Worm (Caenorhabditis elegans) whole organism, L3 larva: Measurements from ENCODE around the gene C05D11.8.

Source experiments
- ZK546.5 ChIP-seq: sonication (generic microtip); optimal IDR thresholded peaks from 2 replicates; lab custom pipeline; 2017; ENCODE audit warnings: missing biosample characterization, missing genetic modification characterization
- aly-2 ChIP-seq: fragments of 150-350 bp; optimal IDR thresholded peaks from 2 replicates; lab custom pipeline; 2014; ENCODE audit warnings: missing biosample characterization, missing genetic modification characterization
- ama-1 ChIP-seq: fragments of 150-350 bp; optimal IDR thresholded peaks from 2 replicates; lab custom pipeline; 2018
- ceh-16 ChIP-seq: sonication (generic microtip); optimal IDR thresholded peaks from 2 replicates; lab custom pipeline; 2017; ENCODE audit warnings: missing biosample characterization, missing genetic modification characterization
- ceh-28 ChIP-seq: fragments of 150-350 bp; optimal IDR thresholded peaks from 2 replicates; lab custom pipeline; 2014; ENCODE audit warnings: missing biosample characterization, missing genetic modification reagents, missing genetic modification characterization
- ceh-9 ChIP-seq: sonication (generic microtip); optimal IDR thresholded peaks from 2 replicates; lab custom pipeline; 2018; ENCODE audit warnings: missing biosample characterization, missing genetic modification characterization
- egl-27 ChIP-seq: sonication (generic microtip); optimal IDR thresholded peaks from 4 replicates; lab custom pipeline; 2017; ENCODE audit warnings: missing biosample characterization, missing genetic modification reagents, missing genetic modification characterization
- elt-1 ChIP-seq: fragments of 150-350 bp; optimal IDR thresholded peaks from 2 replicates; lab custom pipeline; 2014; ENCODE audit warnings: missing biosample characterization, missing genetic modification characterization
- elt-3 ChIP-seq, 3 experiments: fragments of 150-350 bp in 1 of 3; sonication (generic microtip) in 2 of 3; optimal IDR thresholded peaks; 2 replicates in 2 of 3; 4 replicates in 1 of 3; lab custom pipeline; 2014 to 2017; ENCODE audit warnings: missing biosample characterization in 3 of 3, missing genetic modification characterization in 3 of 3
- fkh-10 ChIP-seq: sonication (generic microtip); optimal IDR thresholded peaks from 2 replicates; lab custom pipeline; 2017; ENCODE audit warnings: missing biosample characterization, missing genetic modification reagents, missing genetic modification characterization
- hmg-11 ChIP-seq: sonication (generic microtip); optimal IDR thresholded peaks from 2 replicates; lab custom pipeline; 2016; ENCODE audit warnings: missing genetic modification characterization, missing compliant biosample characterization
- lin-15B ChIP-seq: fragments of 150-350 bp; optimal IDR thresholded peaks from 2 replicates; lab custom pipeline; 2014; ENCODE audit warnings: missing biosample characterization, missing genetic modification characterization
- lin-39 ChIP-seq: fragments of 150-350 bp; optimal IDR thresholded peaks from 2 replicates; lab custom pipeline; 2018; ENCODE audit warnings: missing biosample characterization, missing genetic modification reagents, missing genetic modification characterization
- lsy-12 ChIP-seq: sonication (generic microtip); optimal IDR thresholded peaks from 2 replicates; lab custom pipeline; 2016; ENCODE audit warnings: mild to moderate bottlenecking, missing genetic modification characterization, missing compliant biosample characterization
- mdl-1 ChIP-seq: fragments of 150-350 bp; optimal IDR thresholded peaks from 2 replicates; lab custom pipeline; 2014; ENCODE audit warnings: missing biosample characterization, missing genetic modification characterization
- mml-1 ChIP-seq: fragments of 150-350 bp; sonication (generic microtip); optimal IDR thresholded peaks from 3 replicates; lab custom pipeline; 2014; ENCODE audit warnings: missing biosample characterization, missing genetic modification characterization
- nfya-1 ChIP-seq: sonication (generic microtip); optimal IDR thresholded peaks from 2 replicates; lab custom pipeline; 2017; ENCODE audit warnings: missing genetic modification characterization, mild to moderate bottlenecking, missing compliant biosample characterization, antibody characterized with exemption, moderate library complexity; ENCODE audit not compliant: insufficient read depth
- nhr-11 ChIP-seq: fragments of 150-350 bp; optimal IDR thresholded peaks from 2 replicates; lab custom pipeline; 2014; ENCODE audit warnings: missing biosample characterization, missing genetic modification characterization
- nhr-12 ChIP-seq: fragments of 150-350 bp; optimal IDR thresholded peaks from 2 replicates; lab custom pipeline; 2014; ENCODE audit warnings: missing biosample characterization, missing genetic modification characterization
- nhr-237 ChIP-seq: fragments of 150-350 bp; optimal IDR thresholded peaks from 2 replicates; lab custom pipeline; 2014; ENCODE audit warnings: missing biosample characterization, missing genetic modification characterization
- nhr-25 ChIP-seq: sonication (generic microtip); optimal IDR thresholded peaks from 2 replicates; lab custom pipeline; 2017; ENCODE audit warnings: missing biosample characterization, missing genetic modification characterization
- nhr-28 ChIP-seq: fragments of 150-350 bp; optimal IDR thresholded peaks from 2 replicates; lab custom pipeline; 2014; ENCODE audit warnings: missing biosample characterization, missing genetic modification characterization
- nhr-67 ChIP-seq: fragments of 150-350 bp; optimal IDR thresholded peaks from 2 replicates; lab custom pipeline; 2014; ENCODE audit warnings: missing biosample characterization, missing genetic modification characterization
- nhr-76 ChIP-seq: fragments of 150-350 bp; sonication (generic microtip); optimal IDR thresholded peaks from 5 replicates; lab custom pipeline; 2014; ENCODE audit warnings: missing biosample characterization, missing genetic modification characterization
- nhr-77 ChIP-seq: fragments of 150-350 bp; optimal IDR thresholded peaks from 2 replicates; lab custom pipeline; 2014; ENCODE audit warnings: missing biosample characterization, missing genetic modification characterization
- pha-4 ChIP-seq: fragments of 150-350 bp; optimal IDR thresholded peaks from 2 replicates; lab custom pipeline; 2014; ENCODE audit warnings: missing biosample characterization, missing genetic modification reagents, missing genetic modification characterization
- pqm-1 ChIP-seq: fragments of 150-350 bp; optimal IDR thresholded peaks from 2 replicates; lab custom pipeline; 2017; ENCODE audit warnings: missing biosample characterization, missing genetic modification characterization, inconsistent platforms
- sea-2 ChIP-seq: fragments of 150-350 bp; sonication (generic microtip); optimal IDR thresholded peaks from 4 replicates; lab custom pipeline; 2014; ENCODE audit warnings: missing biosample characterization, missing genetic modification reagents, missing genetic modification characterization
- snpc-4 ChIP-seq: fragments of 150-350 bp; optimal IDR thresholded peaks from 2 replicates; lab custom pipeline; 2014; ENCODE audit warnings: missing biosample characterization, missing genetic modification characterization
- tbx-2 ChIP-seq: sonication (generic microtip); optimal IDR thresholded peaks from 2 replicates; lab custom pipeline; 2016; ENCODE audit warnings: mild to moderate bottlenecking, missing genetic modification characterization, missing compliant biosample characterization
- unc-39 ChIP-seq: sonication (generic microtip); optimal IDR thresholded peaks from 4 replicates; lab custom pipeline; 2017; ENCODE audit warnings: missing biosample characterization, missing genetic modification characterization
- unc-62 ChIP-seq: fragments of 150-350 bp; sonication (generic microtip); optimal IDR thresholded peaks from 4 replicates; lab custom pipeline; 2014; ENCODE audit warnings: missing biosample characterization, missing genetic modification reagents, missing genetic modification characterization
- zag-1 ChIP-seq: fragments of 150-350 bp; optimal IDR thresholded peaks from 2 replicates; lab custom pipeline; 2014; ENCODE audit warnings: missing biosample characterization, missing genetic modification characterization
- ztf-11 ChIP-seq: fragments of 150-350 bp; optimal IDR thresholded peaks from 2 replicates; lab custom pipeline; 2014; ENCODE audit warnings: missing biosample characterization, missing genetic modification characterization
- ztf-4 ChIP-seq: fragments of 150-350 bp; optimal IDR thresholded peaks from 2 replicates; lab custom pipeline; 2014; ENCODE audit warnings: missing biosample characterization, missing genetic modification characterization

Gene C05D11.8

DNA sequence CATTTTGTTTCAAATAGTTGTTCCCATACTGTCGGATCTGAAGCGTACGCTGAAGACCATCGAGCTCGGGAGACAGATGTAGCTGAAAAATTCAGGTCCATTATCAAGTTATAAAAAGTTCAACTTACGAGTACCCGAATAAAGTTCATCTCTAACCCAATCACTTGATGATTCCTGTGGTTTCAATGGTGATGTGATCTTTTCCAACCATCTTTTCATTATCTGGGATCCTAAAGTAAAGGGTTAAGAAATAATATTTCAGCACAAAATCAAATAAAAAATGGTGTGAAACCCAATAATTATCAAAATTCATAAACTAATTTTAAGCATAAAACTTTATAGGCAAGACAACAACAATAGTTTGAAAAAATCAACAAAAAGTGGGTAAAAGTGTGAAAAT, at the start of gene C05D11.8:
Gene C05D11.8 (minus strand): TSS at position 101 of the 400 bp plus-strand sequence.
- TF ChIP-seq mdl-1 (tag; lab: Kevin White, UChicago) (no peak), nhr-77 (tag; lab: Kevin White, UChicago) (no peak), tbx-2 (tag; lab: Kevin White, UChicago) (no peak), pqm-1 (tag; lab: Kevin White, UChicago) (no peak), lin-39 (tag; lab: Kevin White, UChicago) (no peak), nhr-67 (tag; lab: Kevin White, UChicago) (no peak), egl-27 (no peak), mml-1 (no peak), nhr-76 (tag; lab: Kevin White, UChicago) (no peak), fkh-10 (GFP tag; lab: Kevin White, UChicago) (no peak), ZK546.5 (tag; lab: Kevin White, UChicago) (no peak), nhr-28 (tag; lab: Kevin White, UChicago) (no peak), nhr-237 (tag; lab: Kevin White, UChicago) (no peak), hmg-11 (no peak), nfya-1 (tag; lab: Kevin White, UChicago) (no peak), ztf-11 (tag; lab: Kevin White, UChicago) (no peak), elt-3 (tag; optimal IDR thresholded peaks at IDR 0.05; lab: Kevin White, UChicago) (no peak), nhr-12 (no peak), lin-15B (tag; lab: Kevin White, UChicago) (no peak), ceh-28 (tag; lab: Kevin White, UChicago) (no peak)

DNA sequence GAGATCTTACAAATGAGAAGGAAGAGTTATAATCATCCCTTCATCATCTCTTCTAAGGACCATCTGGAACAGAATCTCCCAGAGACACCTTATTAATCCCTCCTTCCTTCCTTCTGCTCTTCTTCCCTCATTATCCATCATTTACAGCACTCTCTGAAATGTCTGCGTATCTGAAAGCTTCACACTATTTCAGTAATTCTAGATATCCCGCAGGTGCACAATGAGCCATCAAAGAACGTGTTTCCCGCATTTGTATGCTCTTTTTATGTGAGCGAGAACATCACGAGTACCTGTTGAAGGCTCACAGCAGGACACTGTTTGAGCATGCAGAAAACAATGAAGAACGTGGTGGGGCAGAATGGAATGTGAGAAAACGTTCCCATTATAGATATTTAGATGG, 49.3 kb upstream of the C05D11.8 start:
- TF ChIP-seq hmg-11: no peak

DNA sequence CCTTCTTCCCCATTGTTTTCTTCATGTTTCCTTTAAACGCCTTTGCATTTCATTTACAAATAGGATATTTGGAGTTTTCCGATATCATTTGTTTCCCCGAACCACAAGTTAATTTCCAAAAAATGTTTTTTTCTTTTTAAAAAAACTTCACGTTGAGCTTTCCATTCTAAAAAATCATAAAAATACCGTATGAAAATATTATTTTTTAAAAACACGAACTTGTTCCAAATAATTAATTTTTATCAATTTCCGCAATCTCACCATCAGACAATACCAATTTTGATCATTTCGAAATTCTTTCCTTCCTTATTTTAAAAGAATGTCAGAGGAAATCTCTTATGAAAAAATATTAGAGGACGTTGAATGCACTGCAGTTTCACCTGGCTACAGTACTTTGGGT, 44.3 kb upstream of the C05D11.8 start, which contains the start of gene wht-6:
Gene wht-6 (plus strand): TSS at position 301 of the 400 bp plus-strand sequence.
- TF ChIP-seq ztf-11 (tag; lab: Kevin White, UChicago) (no peak), nhr-28 (tag; lab: Kevin White, UChicago) (no peak), nhr-77 (tag; lab: Kevin White, UChicago) (no peak), elt-1 (tag; lab: Kevin White, UChicago) (no peak), nhr-25 (no peak), snpc-4 (tag; lab: Kevin White, UChicago) (no peak), ama-1 (lab: Kevin White, UChicago) (no peak), pqm-1 (tag; lab: Kevin White, UChicago) (no peak), lsy-12 (tag; lab: Kevin White, UChicago) (no peak), fkh-10 (GFP tag; lab: Kevin White, UChicago) (no peak), aly-2 (tag; lab: Kevin White, UChicago) (no peak), ceh-9 (tag; lab: Kevin White, UChicago) (no peak), ztf-4 (tag; lab: Kevin White, UChicago) (no peak), nfya-1 (tag; lab: Kevin White, UChicago) (no peak), unc-62 (GFP tag; lab: Kevin White, UChicago) (no peak), lin-15B (tag; lab: Kevin White, UChicago) (no peak)

ce11 chrIII:6467005-6467404, 39.9 kb upstream of the C05D11.8 start, which contains the start of gene T26A5.2:
TSS of gene T26A5.2 (plus strand) at chrIII:6467305.
- TF ChIP-seq sea-2 (GFP tag; lab: Kevin White, UChicago): no peak
- TF ChIP-seq pha-4 (tag; lab: Kevin White, UChicago): no peak
- TF ChIP-seq ceh-16: no peak
- no peak for TF ChIP-seq mdl-1 (tag; lab: Kevin White, UChicago)
- no peak for TF ChIP-seq ZK546.5 (tag; lab: Kevin White, UChicago)
- no peak for TF ChIP-seq fkh-10 (GFP tag; lab: Kevin White, UChicago)
- no peak for TF ChIP-seq nhr-11
- TF ChIP-seq zag-1 (tag; lab: Kevin White, UChicago): no peak
- no peak for TF ChIP-seq nhr-237 (tag; lab: Kevin White, UChicago)
- no peak for TF ChIP-seq nhr-67 (tag; lab: Kevin White, UChicago)
- TF ChIP-seq unc-39 (tag; lab: Kevin White, UChicago): no peak
- no peak for TF ChIP-seq nhr-77 (tag; lab: Kevin White, UChicago)
- TF ChIP-seq, all 47 proteins: peak for 0
